Fruit fly (Drosophila melanogaster) whole organism, embryonic: ENCODE results near the gene Hsdl2.

Experiments
- Abd-B ChIP-seq: fragments of 200-800 bp; sonication (Bioruptor generic); optimal IDR thresholded peaks from 2 replicates; lab custom pipeline; 2018; ENCODE audit warnings: missing biosample characterization, mild to moderate bottlenecking, missing genetic modification characterization, moderate library complexity
- CG1024 ChIP-seq: fragments of 200-800 bp; sonication (Bioruptor generic); IDR thresholded peaks from 2 replicates; pipeline ENCODE4 v1.3.6; 2022; ENCODE audit warnings: missing biosample characterization, missing genetic modification characterization
- CG10959 ChIP-seq: fragments of 200-800 bp; sonication (Bioruptor generic); IDR thresholded peaks from 2 replicates; pipeline ENCODE4 v1.3.6; 2022; ENCODE audit warnings: missing biosample characterization, missing genetic modification characterization
- CG12071 ChIP-seq: fragments of 200-800 bp; sonication (Bioruptor generic); optimal IDR thresholded peaks from 3 replicates; lab custom pipeline; 2018; ENCODE audit warnings: missing biosample characterization, mild to moderate bottlenecking, missing genetic modification characterization
- CG14667 ChIP-seq: fragments of 200-800 bp; sonication (Bioruptor generic); IDR thresholded peaks from 2 replicates; pipeline ENCODE4 v1.3.6; 2022; ENCODE audit warnings: missing biosample characterization, missing genetic modification characterization
- CG15073 ChIP-seq: fragments of 200-800 bp; sonication (Bioruptor generic); optimal IDR thresholded peaks from 2 replicates; lab custom pipeline; 2016; ENCODE audit warnings: missing biosample characterization, missing genetic modification characterization
- CG15696 ChIP-seq: fragments of 200-800 bp; sonication (Bioruptor generic); optimal IDR thresholded peaks from 2 replicates; lab custom pipeline; 2019; ENCODE audit warnings: missing biosample characterization, mild to moderate bottlenecking, missing genetic modification characterization, moderate library complexity
- CG2129 ChIP-seq: fragments of 200-800 bp; sonication (Bioruptor generic); IDR thresholded peaks from 2 replicates; pipeline ENCODE4 v1.3.6; 2022; ENCODE audit warnings: missing biosample characterization, missing genetic modification characterization; ENCODE audit not compliant: partially characterized antibody
- CG2199 ChIP-seq: fragments of 200-800 bp; sonication (Bioruptor generic); IDR thresholded peaks from 3 replicates; pipeline ENCODE4 v1.3.6; 2022; ENCODE audit warnings: missing biosample characterization, missing genetic modification characterization
- CG2712 ChIP-seq: fragments of 200-800 bp; optimal IDR thresholded peaks from 3 replicates; lab custom pipeline; 2019; ENCODE audit warnings: missing biosample characterization, mild to moderate bottlenecking, missing genetic modification characterization, moderate library complexity
- CG31441 ChIP-seq: fragments of 200-800 bp; sonication (Bioruptor generic); IDR thresholded peaks from 2 replicates; pipeline ENCODE4 v1.3.6; 2022; ENCODE audit warnings: missing biosample characterization, missing genetic modification characterization
- CG3838 ChIP-seq: fragments of 200-800 bp; sonication (Bioruptor generic); optimal IDR thresholded peaks from 3 replicates; lab custom pipeline; 2016; ENCODE audit warnings: missing biosample characterization, missing genetic modification characterization
- CG4730 ChIP-seq: fragments of 200-800 bp; sonication (Bioruptor generic); IDR thresholded peaks from 2 replicates; pipeline ENCODE4 v1.3.6; 2022; ENCODE audit warnings: missing biosample characterization, missing genetic modification characterization
- CG4820 ChIP-seq: fragments of 200-800 bp; sonication (Bioruptor generic); optimal IDR thresholded peaks from 3 replicates; lab custom pipeline; 2016; ENCODE audit warnings: missing biosample characterization, missing genetic modification characterization
- CG5953 ChIP-seq: fragments of 200-800 bp; sonication (Bioruptor generic); IDR thresholded peaks from 2 replicates; pipeline ENCODE4 v1.3.6; 2022; ENCODE audit warnings: missing biosample characterization, missing genetic modification characterization
- CG6254 ChIP-seq: fragments of 200-800 bp; sonication (Bioruptor generic); optimal IDR thresholded peaks from 3 replicates; lab custom pipeline; 2017; ENCODE audit warnings: mild to moderate bottlenecking, missing biosample characterization, missing genetic modification reagents, missing genetic modification characterization
- CG8765 ChIP-seq: fragments of 200-800 bp; sonication (Bioruptor generic); IDR thresholded peaks from 2 replicates; pipeline ENCODE4 v1.3.6; 2022; ENCODE audit warnings: missing biosample characterization, missing genetic modification characterization
- CG8924 ChIP-seq: fragments of 200-800 bp; optimal IDR thresholded peaks from 3 replicates; lab custom pipeline; 2019; ENCODE audit warnings: missing biosample characterization, mild to moderate bottlenecking, missing genetic modification characterization, moderate library complexity
- CG8944 ChIP-seq: fragments of 200-800 bp; sonication (Bioruptor generic); optimal IDR thresholded peaks from 3 replicates; lab custom pipeline; 2016; ENCODE audit warnings: missing biosample characterization, missing genetic modification characterization
- CG9727 ChIP-seq: fragments of 200-800 bp; sonication (Bioruptor generic); optimal IDR thresholded peaks from 3 replicates; lab custom pipeline; 2017; ENCODE audit warnings: missing biosample characterization, mild to moderate bottlenecking, missing genetic modification characterization
- CG9797 ChIP-seq: fragments of 200-800 bp; sonication (Bioruptor generic); optimal IDR thresholded peaks from 3 replicates; lab custom pipeline; 2018; ENCODE audit warnings: missing biosample characterization, mild to moderate bottlenecking, missing genetic modification characterization
- Camta ChIP-seq: fragments of 200-800 bp; sonication (Bioruptor generic); optimal IDR thresholded peaks from 2 replicates; lab custom pipeline; 2016; ENCODE audit warnings: missing biosample characterization, missing genetic modification characterization
- Drgx ChIP-seq: fragments of 200-800 bp; sonication (Bioruptor generic); IDR thresholded peaks from 2 replicates; pipeline ENCODE4 v1.3.6; 2022; ENCODE audit warnings: missing biosample characterization, missing genetic modification characterization
- HLH4C ChIP-seq: fragments of 200-800 bp; sonication (Bioruptor generic); IDR thresholded peaks from 3 replicates; pipeline ENCODE4 v1.3.6; 2022; ENCODE audit warnings: missing biosample characterization, missing genetic modification characterization; ENCODE audit not compliant: partially characterized antibody
- Hr3 ChIP-seq: fragments of 200-800 bp; sonication (Bioruptor generic); optimal IDR thresholded peaks from 3 replicates; lab custom pipeline; 2016; ENCODE audit warnings: missing biosample characterization, missing genetic modification characterization
- Hr51 ChIP-seq, 2 experiments: fragments of 200-800 bp; sonication (Bioruptor generic); optimal IDR thresholded peaks; 2 replicates in 1 of 2; 3 replicates in 1 of 2; lab custom pipeline; 2016 to 2018; ENCODE audit warnings: missing biosample characterization in 2 of 2, missing genetic modification characterization in 2 of 2, mild to moderate bottlenecking in 1 of 2, moderate library complexity in 1 of 2
- Kr ChIP-seq: fragments of 200-800 bp; sonication (Bioruptor generic); optimal IDR thresholded peaks from 2 replicates; lab custom pipeline; 2017; ENCODE audit warnings: missing biosample characterization, mild to moderate bottlenecking, missing genetic modification characterization
- Lim3 ChIP-seq: fragments of 200-800 bp; sonication (Bioruptor generic); IDR thresholded peaks from 2 replicates; pipeline ENCODE4 v1.3.6; 2022; ENCODE audit warnings: missing biosample characterization, missing genetic modification characterization
- NK7.1 ChIP-seq: fragments of 200-800 bp; sonication (Bioruptor generic); optimal IDR thresholded peaks from 3 replicates; lab custom pipeline; 2016; ENCODE audit warnings: missing biosample characterization, missing genetic modification characterization
- Nf-YA ChIP-seq: fragments of 200-800 bp; sonication (Bioruptor generic); IDR thresholded peaks from 2 replicates; pipeline ENCODE4 v1.3.6; 2022; ENCODE audit warnings: missing biosample characterization, missing genetic modification characterization
- Optix ChIP-seq: fragments of 200-800 bp; sonication (Bioruptor generic); IDR thresholded peaks from 3 replicates; pipeline ENCODE4 v1.3.6; 2022; ENCODE audit warnings: missing biosample characterization, missing genetic modification characterization
- Ptx1 ChIP-seq: fragments of 200-800 bp; sonication (Bioruptor generic); IDR thresholded peaks from 2 replicates; pipeline ENCODE4 v1.3.6; 2022; ENCODE audit warnings: missing biosample characterization, missing genetic modification characterization
- Ravus ChIP-seq: fragments of 200-800 bp; sonication (Bioruptor generic); IDR thresholded peaks from 2 replicates; pipeline ENCODE4 v1.3.6; 2022; ENCODE audit warnings: missing biosample characterization, missing genetic modification characterization
- Side ChIP-seq: fragments of 200-800 bp; sonication (Bioruptor generic); optimal IDR thresholded peaks from 2 replicates; lab custom pipeline; 2016; ENCODE audit warnings: missing biosample characterization, missing genetic modification characterization
- Six4 ChIP-seq: fragments of 200-800 bp; sonication (Bioruptor generic); optimal IDR thresholded peaks from 2 replicates; lab custom pipeline; 2016; ENCODE audit warnings: missing biosample characterization, missing genetic modification characterization
- bowl ChIP-seq: fragments of 200-800 bp; sonication (Bioruptor generic); IDR thresholded peaks from 2 replicates; pipeline ENCODE4 v1.3.6; 2022; ENCODE audit warnings: missing biosample characterization, missing genetic modification characterization
- fd64A ChIP-seq: fragments of 200-800 bp; sonication (Bioruptor generic); optimal IDR thresholded peaks from 3 replicates; lab custom pipeline; 2018; ENCODE audit warnings: missing biosample characterization, mild to moderate bottlenecking, missing genetic modification characterization
- gsb ChIP-seq: fragments of 200-800 bp; sonication (Bioruptor generic); IDR thresholded peaks from 2 replicates; pipeline ENCODE4 v1.3.6; 2022; ENCODE audit warnings: missing biosample characterization, missing genetic modification characterization
- jing ChIP-seq: fragments of 200-800 bp; sonication (Bioruptor generic); optimal IDR thresholded peaks from 2 replicates; lab custom pipeline; 2018; ENCODE audit warnings: missing biosample characterization, mild to moderate bottlenecking, missing genetic modification characterization
- lov ChIP-seq, 2 experiments: fragments of 200-800 bp in 1 of 2; fragments of >200 bp in 1 of 2; sonication (Bioruptor generic) in 1 of 2; IDR thresholded peaks in 1 of 2; optimal IDR thresholded peaks in 1 of 2; 2 replicates in 1 of 2; 3 replicates in 1 of 2; pipeline versions ENCODE4 v1.3.6 to Lab custom; 2017 to 2022; ENCODE audit warnings: missing biosample characterization in 1 of 2, missing genetic modification characterization in 1 of 2
- nmo ChIP-seq: fragments of 200-800 bp; sonication (Bioruptor generic); optimal IDR thresholded peaks from 2 replicates; lab custom pipeline; 2018; ENCODE audit warnings: missing biosample characterization, mild to moderate bottlenecking, missing genetic modification characterization, moderate library complexity
- odd ChIP-seq: fragments of 200-800 bp; sonication (Bioruptor generic); optimal IDR thresholded peaks from 2 replicates; lab custom pipeline; 2017; ENCODE audit warnings: missing biosample characterization, mild to moderate bottlenecking, missing genetic modification characterization
- onecut ChIP-seq: fragments of 200-800 bp; sonication (Bioruptor generic); IDR thresholded peaks from 2 replicates; pipeline ENCODE4 v1.3.6; 2022; ENCODE audit warnings: missing biosample characterization, missing genetic modification characterization
- pita ChIP-seq: fragments of 200-800 bp; sonication (Bioruptor generic); optimal IDR thresholded peaks from 2 replicates; lab custom pipeline; 2017; ENCODE audit warnings: missing biosample characterization, mild to moderate bottlenecking, missing genetic modification characterization
- rib ChIP-seq: fragments of 200-800 bp; sonication (Bioruptor generic); IDR thresholded peaks from 2 replicates; pipeline ENCODE4 v1.3.6; 2022; ENCODE audit warnings: missing biosample characterization, missing genetic modification characterization
- run ChIP-seq: fragments of 200-800 bp; sonication (Bioruptor generic); optimal IDR thresholded peaks from 3 replicates; lab custom pipeline; 2018; ENCODE audit warnings: missing biosample characterization, mild to moderate bottlenecking, missing genetic modification characterization
- ttk ChIP-seq: fragments of 200-800 bp; sonication (Bioruptor generic); IDR thresholded peaks from 2 replicates; pipeline ENCODE4 v2.1.2; 2022; ENCODE audit warnings: missing biosample characterization, missing genetic modification characterization
- tup ChIP-seq: fragments of 200-800 bp; sonication (Bioruptor generic); optimal IDR thresholded peaks from 2 replicates; lab custom pipeline; 2016; ENCODE audit warnings: missing biosample characterization, mild to moderate bottlenecking, missing genetic modification characterization, moderate library complexity
- vfl ChIP-seq: fragments of 200-800 bp; sonication (Bioruptor generic); optimal IDR thresholded peaks from 2 replicates; lab custom pipeline; 2016; ENCODE audit warnings: missing biosample characterization, missing genetic modification characterization
- vnd ChIP-seq: fragments of 200-800 bp; sonication (Bioruptor generic); IDR thresholded peaks from 3 replicates; pipeline ENCODE4 v1.3.6; 2022; ENCODE audit warnings: missing biosample characterization, missing genetic modification characterization; ENCODE audit not compliant: partially characterized antibody

The Hsdl2 gene

dm6 chr3R:27706581-27707181 lies 29.4 kb downstream of the Hsdl2 start, which contains the start of the genes CROT and CG12877 (continued):
- no peak for TF ChIP-seq CG2199 (GFP tag; lab: Robert Waterston, UW)
- TF ChIP-seq CG31441 (GFP tag; lab: Robert Waterston, UW), result peak; percentile 80
- TF ChIP-seq lov (optimal IDR thresholded peaks at IDR 0.05; lab: Kevin White, UChicago), result no peak
- TF ChIP-seq lov (GFP tag; IDR thresholded peaks at IDR 0.05; lab: Robert Waterston, UW), result 0 out of 3 replicates have a peak, but pooled peaks have one; percentile 10
- peak; percentile 24 for TF ChIP-seq run (tag; lab: Kevin White, UChicago)
- TF ChIP-seq CG4730 (GFP tag; lab: Robert Waterston, UW), result peak; percentile 72
- TF ChIP-seq Camta (GFP tag; lab: Kevin White, UChicago), result peak; percentile 26
- TF ChIP-seq Drgx (GFP tag; lab: Robert Waterston, UW), result no peak
- peak; percentile 22 for TF ChIP-seq Side
- peak; percentile 17 for TF ChIP-seq Ravus (GFP tag; lab: Robert Waterston, UW)
- TF ChIP-seq Ptx1 (GFP tag; lab: Robert Waterston, UW), result peak; percentile 88
- TF ChIP-seq NK7.1 (GFP tag; lab: Kevin White, UChicago), result no peak
- no peak for TF ChIP-seq pita (GFP tag; lab: Kevin White, UChicago)
- TF ChIP-seq Nf-YA (GFP tag; lab: Robert Waterston, UW), result 0 out of 2 replicates have a peak, but pooled peaks have one; percentile 60
- TF ChIP-seq CG15696, result peak; percentile 83
- no peak for TF ChIP-seq HLH4C
- TF ChIP-seq vfl (GFP tag; lab: Kevin White, UChicago), result peak; percentile 41
- TF ChIP-seq CG12071 (GFP tag; lab: Kevin White, UChicago), result peak; percentile 16
- TF ChIP-seq CG9797, result peak; percentile 35
- peak; percentile 75; the same call in 2 of the 3 replicates for TF ChIP-seq Optix
- peak; percentile 6 for TF ChIP-seq fd64A (GFP tag; lab: Kevin White, UChicago)
- no peak for TF ChIP-seq Lim3 (GFP tag; lab: Robert Waterston, UW)
- TF ChIP-seq CG4820, result peak; percentile 75
- TF ChIP-seq CG3838 (GFP tag; lab: Kevin White, UChicago), result peak; percentile 25
- no peak for TF ChIP-seq Kr
- TF ChIP-seq rib, result 0 out of 2 replicates have a peak, but pooled peaks have one; percentile 44
- TF ChIP-seq CG14667, result peak; percentile 36; the same call in 1 of the 2 replicates
- TF ChIP-seq vnd (GFP tag; lab: Robert Waterston, UW), result no peak
- TF ChIP-seq onecut (GFP tag; lab: Robert Waterston, UW), result peak; percentile 42
- TF ChIP-seq bowl, result no peak
- TF ChIP-seq CG6254 (GFP tag; lab: Kevin White, UChicago), result no peak
- TF ChIP-seq odd (GFP tag; lab: Kevin White, UChicago), result peak; percentile 31
- TF ChIP-seq ttk (GFP tag; lab: Robert Waterston, UW), result peak; percentile 79
- TF ChIP-seq CG10959, result peak; percentile 33; the same call in 1 of the 2 replicates
- peak; percentile 87 for TF ChIP-seq CG8924 (tag; lab: Kevin White, UChicago)
- TF ChIP-seq CG5953 (GFP tag; lab: Robert Waterston, UW), result peak; percentile 44
- TF ChIP-seq CG15073, result peak; percentile 14
- peak; percentile 85 for TF ChIP-seq CG2712
- no peak for TF ChIP-seq gsb
- peak; percentile 73 to 81 for TF ChIP-seq Hr51 (GFP tag; optimal IDR thresholded peaks at IDR 0.05; lab: Kevin White, UChicago)
- TF ChIP-seq jing (GFP tag; lab: Kevin White, UChicago), result peak; percentile 56
- TF ChIP-seq tup (GFP tag; lab: Kevin White, UChicago), result peak; percentile 80
- TF ChIP-seq CG8765 (GFP tag; lab: Robert Waterston, UW), result peak; percentile 48; the same call in 1 of the 2 replicates
- peak; percentile 89 for TF ChIP-seq Hr3
- TF ChIP-seq CG2129 (GFP tag; lab: Robert Waterston, UW), result no peak
- peak; percentile 91 for TF ChIP-seq nmo (GFP tag; lab: Kevin White, UChicago)
- TF ChIP-seq Abd-B (GFP tag; lab: Kevin White, UChicago), result peak; percentile 91
- TF ChIP-seq CG9727 (GFP tag; lab: Kevin White, UChicago), result peak; percentile 80
- TF ChIP-seq Six4 (GFP tag; lab: Kevin White, UChicago), result peak; percentile 60
- peak; percentile 53; the same call in 1 of the 2 replicates for TF ChIP-seq CG1024 (GFP tag; lab: Robert Waterston, UW)
- peak; percentile 17 for TF ChIP-seq CG8944 (GFP tag; lab: Kevin White, UChicago)
